Worm (Caenorhabditis elegans): ENCODE measurements around the gene C39H7.4.

The C39H7.4 gene

ce11 chrIV:5600316-5600715, 14.1 kb downstream of the C39H7.4 start:
- TF ChIP-seq nhr-232 (tag; optimal IDR thresholded peaks at IDR 0.05) (no peak), syd-9 (tag; optimal IDR thresholded peaks at IDR 0.05) (no peak), ceh-24 (tag; optimal IDR thresholded peaks at IDR 0.05) (no peak), ceh-48 (tag; optimal IDR thresholded peaks at IDR 0.05) (no peak), tbx-7 (tag; optimal IDR thresholded peaks at IDR 0.05) (no peak), rnt-1 (tag; optimal IDR thresholded peaks at IDR 0.05) (no peak), che-1 (tag; optimal IDR thresholded peaks at IDR 0.05) (no peak), sox-2 (GFP tag; IDR thresholded peaks at IDR 0.05) (peak; percentile 59), fax-1 (tag; optimal IDR thresholded peaks at IDR 0.05) (no peak), ceh-9 (tag; optimal IDR thresholded peaks at IDR 0.05) (no peak), hlh-6 (tag; optimal IDR thresholded peaks at IDR 0.05) (no peak), pha-4 (tag; optimal IDR thresholded peaks at IDR 0.05) (no peak), unc-55 (GFP tag; optimal IDR thresholded peaks at IDR 0.05) (peak; percentile 66), ceh-18 (tag; optimal IDR thresholded peaks at IDR 0.05) (peak; percentile 44), hlh-30 (tag; optimal IDR thresholded peaks at IDR 0.05; ENCODE audit: insufficient read depth) (peak; percentile 47), mec-3 (tag; optimal IDR thresholded peaks at IDR 0.05; ENCODE audit: borderline replicate concordance) (no peak), pax-1 (tag; optimal IDR thresholded peaks at IDR 0.05) (peak; percentile 45), pha-2 (tag; optimal IDR thresholded peaks at IDR 0.05) (peak; percentile 41), zip-5 (tag; optimal IDR thresholded peaks at IDR 0.05) (no peak), F13H6.1 (tag; optimal IDR thresholded peaks at IDR 0.05) (no peak), madf-2 (tag; optimal IDR thresholded peaks at IDR 0.05) (no peak), ztf-16 (tag; optimal IDR thresholded peaks at IDR 0.05) (no peak), elt-4 (tag; optimal IDR thresholded peaks at IDR 0.05) (no peak), K09A11.1 (tag; optimal IDR thresholded peaks at IDR 0.05; ENCODE audit: insufficient read depth) (no peak), ceh-45 (GFP tag; IDR thresholded peaks at IDR 0.05) (no peak), gmeb-2 (tag; optimal IDR thresholded peaks at IDR 0.05) (no peak), C38D4.7 (GFP tag; optimal IDR thresholded peaks at IDR 0.05) (no peak), ceh-19 (GFP tag; optimal IDR thresholded peaks at IDR 0.05) (no peak), nhr-11 (tag; optimal IDR thresholded peaks at IDR 0.05) (no peak), Y22D7AL.16 (tag; optimal IDR thresholded peaks at IDR 0.05) (no peak), hlh-15 (tag; optimal IDR thresholded peaks at IDR 0.05) (no peak), ref-2 (tag; optimal IDR thresholded peaks at IDR 0.05) (peak; percentile 69), ama-1 (optimal IDR thresholded peaks at IDR 0.05) (no peak), hlh-13 (GFP tag; optimal IDR thresholded peaks at IDR 0.05) (no peak), lin-11 (tag; optimal IDR thresholded peaks at IDR 0.05) (no peak), hlh-8 (tag; optimal IDR thresholded peaks at IDR 0.05) (no peak), ceh-30 (tag; optimal IDR thresholded peaks at IDR 0.05) (no peak), T23F11.4 (GFP tag; optimal IDR thresholded peaks at IDR 0.05) (no peak), lim-6 (tag; optimal IDR thresholded peaks at IDR 0.05) (no peak), ceh-6 (GFP tag; optimal IDR thresholded peaks at IDR 0.05) (no peak), sox-4 (tag; optimal IDR thresholded peaks at IDR 0.05) (no peak), C08G9.2 (tag; optimal IDR thresholded peaks at IDR 0.05) (no peak), pag-3 (tag; optimal IDR thresholded peaks at IDR 0.05; ENCODE audit: borderline replicate concordance) (no peak), K02D7.2 (tag; optimal IDR thresholded peaks at IDR 0.05) (no peak), ceh-34 (tag; optimal IDR thresholded peaks at IDR 0.05) (peak; percentile 57), unc-3 (GFP tag; conservative IDR thresholded peaks at IDR 0.05) (no peak), unc-3 (tag; optimal IDR thresholded peaks at IDR 0.05) (no peak), ceh-2 (tag; optimal IDR thresholded peaks at IDR 0.05) (peak; percentile 21), ahr-1 (tag; optimal IDR thresholded peaks at IDR 0.05) (no peak), unc-86 (tag; optimal IDR thresholded peaks at IDR 0.05) (no peak), ceh-14 (tag; optimal IDR thresholded peaks at IDR 0.05) (no peak), dve-1 (tag; optimal IDR thresholded peaks at IDR 0.05) (no peak), fkh-10 (GFP tag; optimal IDR thresholded peaks at IDR 0.05) (no peak), pat-9 (tag; optimal IDR thresholded peaks at IDR 0.05) (no peak)
